Fruit fly (Drosophila melanogaster): ENCODE data around the gene CG31098.

CG31098 gene

DNA sequence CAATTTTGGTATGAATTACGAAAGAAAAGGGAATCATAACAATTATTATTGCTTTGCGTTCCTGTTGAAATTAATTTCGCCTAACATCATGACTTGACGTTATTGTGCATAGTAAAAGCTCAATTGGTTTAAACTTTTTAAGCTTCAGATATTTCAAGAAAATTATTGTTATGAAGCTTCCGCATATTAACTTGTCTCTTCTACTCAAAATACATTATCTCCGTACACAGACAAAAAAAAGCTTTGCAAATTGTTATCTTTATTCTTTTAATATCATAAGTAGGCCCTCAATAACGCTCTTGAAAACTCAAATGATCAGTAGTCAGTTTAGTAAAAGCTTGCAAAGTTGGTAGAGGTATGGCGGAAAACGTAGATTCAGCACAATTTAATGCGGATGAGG is 5.6 kb downstream of the CG31098 start, which contains the start of gene CG13658:
CG13658 (plus strand) TSS at position 347 of the 400 bp plus-strand sequence.
- TF ChIP-seq ttk (optimal IDR thresholded peaks at IDR 0.05) (no peak), insv (optimal IDR thresholded peaks at IDR 0.05) (no peak)

DNA sequence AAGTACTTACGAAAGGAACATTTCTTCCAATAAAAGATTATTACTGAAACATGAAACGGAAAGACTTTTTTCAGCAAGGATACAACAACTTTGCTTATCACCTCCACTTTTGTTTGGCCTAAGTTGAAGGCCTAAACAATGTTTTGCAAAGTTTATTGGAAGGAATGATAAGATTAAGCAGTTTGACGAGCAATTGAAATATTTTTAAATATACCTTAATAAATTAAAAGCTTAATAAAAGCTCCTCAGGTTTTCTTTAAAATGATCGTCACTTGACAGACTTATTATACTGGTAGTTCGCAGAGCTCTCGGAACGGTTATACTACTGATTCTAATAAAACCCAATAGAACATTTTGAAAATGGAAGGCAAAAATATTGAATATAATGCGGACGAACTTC is 7.6 kb downstream of the CG31098 start, which contains the start of gene CG31104:
CG31104 (plus strand) TSS at position 301 of the 400 bp plus-strand sequence.
- TF ChIP-seq insv (optimal IDR thresholded peaks at IDR 0.05) (no peak), h (optimal IDR thresholded peaks at IDR 0.05) (no peak), Myc (optimal IDR thresholded peaks at IDR 0.05) (no peak), psq (optimal IDR thresholded peaks at IDR 0.05) (no peak), ttk (optimal IDR thresholded peaks at IDR 0.05) (no peak), Sin3A (optimal IDR thresholded peaks at IDR 0.05) (no peak)

DNA sequence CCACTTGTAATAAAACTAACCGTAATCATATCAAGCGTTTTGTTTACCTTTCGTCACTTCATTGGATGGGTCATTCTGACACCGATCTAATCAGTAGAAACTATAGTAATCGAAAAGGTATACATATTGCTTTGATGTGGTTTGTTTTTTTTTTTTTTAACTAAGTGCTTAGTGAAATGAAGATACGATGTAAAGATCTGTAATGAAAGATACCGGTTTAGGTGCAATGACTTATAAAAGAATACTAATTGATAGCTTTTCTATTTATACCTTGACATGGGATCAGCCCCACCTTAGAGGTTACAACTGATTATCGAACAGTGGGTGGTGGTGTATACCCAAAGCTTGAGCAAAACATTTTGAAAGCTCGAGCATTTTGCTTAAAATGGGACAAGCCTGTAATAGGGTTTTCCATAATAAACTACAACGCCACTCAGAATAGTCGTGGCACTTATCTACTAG is 9.5 kb downstream of the CG31098 start, which contains the start of gene CG31300:
CG31300 (plus strand) TSS at position 412 of the 462 bp plus-strand sequence.
- TF ChIP-seq Sin3A (optimal IDR thresholded peaks at IDR 0.05): no peak
- TF ChIP-seq insv (optimal IDR thresholded peaks at IDR 0.05): no peak
- no peak for TF ChIP-seq ttk (optimal IDR thresholded peaks at IDR 0.05)
- TF ChIP-seq Myc (optimal IDR thresholded peaks at IDR 0.05): no peak
- no peak for TF ChIP-seq h (optimal IDR thresholded peaks at IDR 0.05)
- TF ChIP-seq psq (optimal IDR thresholded peaks at IDR 0.05): no peak

DNA sequence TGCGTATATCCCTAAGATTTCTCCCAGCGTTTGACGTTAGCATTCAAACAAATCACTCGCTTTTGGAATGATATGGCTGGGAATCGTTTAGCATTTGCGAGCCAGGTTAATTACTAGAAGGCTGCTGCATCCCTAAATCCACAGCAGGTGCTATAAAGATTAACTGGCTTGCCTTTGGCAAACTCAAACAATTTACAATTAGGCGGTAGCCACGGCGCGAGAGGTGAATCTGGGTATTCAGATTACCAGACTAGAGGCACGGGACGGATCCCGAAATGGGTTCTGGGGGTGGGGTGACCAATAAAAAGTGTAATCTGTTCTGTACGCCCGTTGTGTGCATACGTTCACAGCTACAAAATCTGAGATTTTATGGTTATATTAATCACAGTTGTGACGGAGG is 11.6 kb downstream of the CG31098 start, which contains the start of gene CG11892:
CG11892 (plus strand) TSS at position 384 of the 400 bp plus-strand sequence.
- TF ChIP-seq psq (optimal IDR thresholded peaks at IDR 0.05) (no peak), ttk (optimal IDR thresholded peaks at IDR 0.05) (no peak), Sin3A (optimal IDR thresholded peaks at IDR 0.05) (no peak)

DNA sequence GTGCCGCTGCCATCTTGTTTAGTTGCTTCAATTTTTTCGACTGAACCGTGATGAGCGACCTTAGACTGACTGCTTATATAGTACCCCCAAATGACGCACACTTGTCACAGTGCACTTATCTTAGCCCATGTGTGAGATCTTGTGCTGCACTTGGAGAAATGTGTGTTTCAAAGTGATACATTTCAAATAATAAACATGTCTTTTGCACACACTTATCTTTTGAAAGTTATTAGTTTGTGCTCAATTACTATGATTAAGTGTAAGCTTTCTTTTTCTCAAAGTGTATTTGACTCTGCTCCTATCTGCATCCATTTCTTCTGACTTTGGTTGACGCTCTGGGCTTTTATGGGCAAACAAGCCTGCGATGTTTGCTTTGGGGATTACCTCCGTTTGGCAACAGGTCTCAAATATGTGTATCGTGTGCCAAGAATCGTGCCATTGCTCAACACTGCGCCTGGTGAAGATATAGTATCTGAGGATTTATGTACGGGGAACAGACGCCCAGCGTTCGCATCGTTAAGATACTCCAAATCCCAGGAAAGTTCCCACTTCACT is 12.9 kb downstream of the CG31098 start, which contains the start of gene CG10514:
CG10514 (minus strand) TSS at position 51 of the 555 bp plus-strand sequence.
- no peak for TF ChIP-seq insv (optimal IDR thresholded peaks at IDR 0.05)
- TF ChIP-seq psq (optimal IDR thresholded peaks at IDR 0.05): no peak
- no peak for TF ChIP-seq h (optimal IDR thresholded peaks at IDR 0.05)
- no peak for TF ChIP-seq ttk (optimal IDR thresholded peaks at IDR 0.05)
- no peak for TF ChIP-seq Myc (optimal IDR thresholded peaks at IDR 0.05)
- TF ChIP-seq Sin3A (optimal IDR thresholded peaks at IDR 0.05): no peak

DNA sequence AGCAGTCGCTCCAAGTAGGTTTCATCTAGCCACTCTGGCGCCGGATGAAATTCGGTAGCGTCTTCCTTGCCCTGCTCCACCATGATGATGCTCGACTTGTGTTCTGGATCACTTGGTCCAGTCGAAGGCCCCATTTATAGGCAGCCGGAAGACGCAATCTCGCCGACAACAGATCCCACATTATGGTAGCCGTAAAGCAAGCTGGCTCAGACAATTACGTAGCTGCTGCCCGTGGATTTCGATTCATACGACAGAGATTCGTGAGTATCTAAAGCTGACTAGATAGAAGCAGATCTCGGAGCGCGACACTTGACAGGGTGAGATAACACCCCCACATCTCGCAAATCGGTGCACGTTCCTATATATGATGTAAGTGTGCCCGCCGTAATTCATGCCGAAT is 15.7 kb downstream of the CG31098 start, which contains the start of gene CG10513:
CG10513 (minus strand) TSS at position 101 of the 400 bp plus-strand sequence.
- TF ChIP-seq insv (optimal IDR thresholded peaks at IDR 0.05) (no peak), Myc (optimal IDR thresholded peaks at IDR 0.05) (no peak), h (optimal IDR thresholded peaks at IDR 0.05) (no peak), Sin3A (optimal IDR thresholded peaks at IDR 0.05) (no peak), psq (optimal IDR thresholded peaks at IDR 0.05) (no peak), ttk (optimal IDR thresholded peaks at IDR 0.05) (no peak)

DNA sequence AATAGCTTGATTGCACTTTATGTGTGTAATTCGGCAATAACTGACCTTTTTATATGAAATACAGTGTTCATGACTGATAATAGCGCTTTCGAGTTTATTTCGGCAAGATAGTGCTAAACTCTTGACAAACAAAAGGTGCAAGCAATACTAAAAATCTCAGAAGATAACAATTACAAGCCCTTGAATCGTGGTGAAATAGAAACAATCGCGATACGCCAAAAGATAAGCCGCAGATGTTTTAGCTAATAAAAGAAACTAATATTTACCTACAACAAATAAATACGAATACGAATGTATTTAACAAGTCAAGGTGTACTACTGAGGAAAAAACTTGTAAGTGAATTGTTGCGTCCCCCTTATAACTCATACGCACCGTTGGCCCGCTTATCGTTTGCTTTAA is 17.5 kb downstream of the CG31098 start:
- TF ChIP-seq psq (optimal IDR thresholded peaks at IDR 0.05) (no peak), insv (optimal IDR thresholded peaks at IDR 0.05) (no peak), Myc (optimal IDR thresholded peaks at IDR 0.05) (no peak), Sin3A (optimal IDR thresholded peaks at IDR 0.05) (no peak), ttk (optimal IDR thresholded peaks at IDR 0.05) (no peak), h (optimal IDR thresholded peaks at IDR 0.05) (no peak)

DNA sequence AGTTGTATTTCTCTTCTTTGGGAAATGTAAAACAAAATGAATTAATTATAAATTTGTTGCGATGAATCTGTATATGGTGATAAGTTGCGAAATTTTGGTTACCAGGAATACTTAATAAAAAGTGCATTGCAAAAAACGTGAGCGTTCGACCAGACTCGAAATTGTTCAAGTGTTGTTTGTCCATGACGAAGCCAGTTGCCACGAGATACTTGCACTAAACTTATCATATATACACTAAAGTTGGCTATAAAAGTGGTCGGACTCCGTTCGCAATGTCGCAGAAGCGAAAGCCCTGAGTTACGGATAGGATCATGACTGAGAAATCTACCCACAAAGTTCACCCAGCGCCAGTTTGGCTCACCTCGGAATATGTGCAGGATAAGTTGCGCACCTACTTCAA is 19.2 kb downstream of the CG31098 start, which contains the start of gene CG11878:
CG11878 (plus strand) TSS at position 301 of the 400 bp plus-strand sequence.
- TF ChIP-seq psq (optimal IDR thresholded peaks at IDR 0.05) (no peak), Myc (optimal IDR thresholded peaks at IDR 0.05) (no peak), ttk (optimal IDR thresholded peaks at IDR 0.05) (no peak), insv (optimal IDR thresholded peaks at IDR 0.05) (no peak), h (optimal IDR thresholded peaks at IDR 0.05) (no peak)

DNA sequence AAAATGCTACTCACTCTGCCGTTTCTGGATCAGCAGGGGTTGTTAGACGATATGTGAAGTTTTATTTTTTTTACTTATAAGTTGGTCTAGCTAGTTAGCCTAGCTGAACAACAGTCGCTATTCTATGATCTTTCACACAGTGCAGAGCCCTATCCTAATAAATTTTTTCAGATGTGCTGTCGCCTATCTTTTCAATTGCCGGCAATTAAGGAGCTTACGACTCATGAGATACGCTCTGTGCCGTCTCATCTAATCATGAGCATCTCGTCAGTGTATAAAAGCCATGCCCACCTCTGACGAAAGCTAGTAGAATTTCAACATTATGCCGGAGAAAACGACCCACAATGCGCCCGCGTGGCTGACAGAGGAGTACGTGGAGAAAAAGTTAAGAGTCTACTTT is 22.9 kb downstream of the CG31098 start, which contains the start of the genes CG11889 and CG11891:
CG11889 (plus strand) TSS at position 301 of the 400 bp plus-strand sequence.
CG11891 (plus strand) TSS at position 301 of the 400 bp plus-strand sequence.
- TF ChIP-seq insv (optimal IDR thresholded peaks at IDR 0.05): no peak
- no peak for TF ChIP-seq h (optimal IDR thresholded peaks at IDR 0.05)
- TF ChIP-seq Myc (optimal IDR thresholded peaks at IDR 0.05): no peak
- TF ChIP-seq ttk (optimal IDR thresholded peaks at IDR 0.05): no peak
- TF ChIP-seq Sin3A (optimal IDR thresholded peaks at IDR 0.05): no peak
- no peak for TF ChIP-seq psq (optimal IDR thresholded peaks at IDR 0.05)

DNA sequence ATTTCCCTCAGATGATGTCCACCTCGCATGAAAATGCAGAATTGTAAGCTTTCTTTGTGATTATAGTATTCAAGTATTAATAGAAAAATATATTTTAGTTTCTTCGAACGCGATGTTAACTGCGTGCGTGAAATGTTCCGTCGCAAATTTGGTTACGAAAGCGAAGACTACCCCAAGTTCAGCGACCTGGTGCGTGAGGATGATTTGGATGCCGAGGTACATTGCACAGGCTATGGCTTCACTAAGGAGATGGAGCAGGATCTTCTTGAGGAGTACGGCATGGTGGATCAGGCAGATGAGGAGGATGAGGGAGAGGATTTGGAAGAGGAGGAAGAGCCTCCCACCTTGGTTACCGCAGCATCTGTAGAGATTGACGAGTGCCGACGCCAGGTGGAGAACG is 26.0 kb downstream of the CG31098 start:
- no peak for TF ChIP-seq ttk (optimal IDR thresholded peaks at IDR 0.05)
- TF ChIP-seq insv (optimal IDR thresholded peaks at IDR 0.05): no peak
- TF ChIP-seq Myc (optimal IDR thresholded peaks at IDR 0.05): no peak
- TF ChIP-seq Sin3A (optimal IDR thresholded peaks at IDR 0.05): no peak
- TF ChIP-seq h (optimal IDR thresholded peaks at IDR 0.05): no peak
- no peak for TF ChIP-seq psq (optimal IDR thresholded peaks at IDR 0.05)

DNA sequence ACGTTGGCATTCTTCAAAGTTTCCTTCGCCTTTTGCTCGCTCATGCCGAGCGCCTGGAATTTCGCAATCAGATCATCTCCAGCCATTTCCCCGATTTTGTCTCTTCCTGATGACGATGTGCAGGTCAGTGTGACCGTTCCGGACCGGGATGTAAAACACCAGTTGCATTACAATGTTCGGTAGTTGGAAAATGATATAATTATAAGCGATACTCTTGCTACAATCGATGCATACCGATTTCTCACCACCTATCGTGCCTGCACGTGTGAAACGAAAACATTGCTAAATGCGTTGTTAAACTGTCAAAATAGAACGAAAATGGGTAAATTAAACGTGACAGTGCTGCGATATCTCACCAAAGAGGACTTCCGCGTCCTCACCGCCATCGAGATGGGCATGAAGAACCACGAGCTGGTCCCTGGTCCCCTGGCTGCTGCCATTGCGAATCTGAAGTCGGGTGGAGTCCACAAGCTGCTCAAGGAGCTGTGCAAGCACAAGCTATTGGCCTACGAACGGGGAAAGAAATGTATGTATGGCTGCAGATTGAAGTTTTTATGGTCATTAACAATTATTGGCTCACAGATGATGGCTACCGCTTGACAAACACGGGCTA is 27.1 kb downstream of the CG31098 start, which contains the start of the genes GlnRS and RIOK2:
GlnRS (minus strand) TSS at position 133 of the 613 bp plus-strand sequence.
RIOK2 (plus strand) TSS at position 256 of the 613 bp plus-strand sequence.
- TF ChIP-seq h (optimal IDR thresholded peaks at IDR 0.05) (no peak), psq (optimal IDR thresholded peaks at IDR 0.05) (no peak), Myc (optimal IDR thresholded peaks at IDR 0.05) (no peak), Sin3A (optimal IDR thresholded peaks at IDR 0.05) (no peak), ttk (optimal IDR thresholded peaks at IDR 0.05) (no peak), insv (optimal IDR thresholded peaks at IDR 0.05) (no peak)

DNA sequence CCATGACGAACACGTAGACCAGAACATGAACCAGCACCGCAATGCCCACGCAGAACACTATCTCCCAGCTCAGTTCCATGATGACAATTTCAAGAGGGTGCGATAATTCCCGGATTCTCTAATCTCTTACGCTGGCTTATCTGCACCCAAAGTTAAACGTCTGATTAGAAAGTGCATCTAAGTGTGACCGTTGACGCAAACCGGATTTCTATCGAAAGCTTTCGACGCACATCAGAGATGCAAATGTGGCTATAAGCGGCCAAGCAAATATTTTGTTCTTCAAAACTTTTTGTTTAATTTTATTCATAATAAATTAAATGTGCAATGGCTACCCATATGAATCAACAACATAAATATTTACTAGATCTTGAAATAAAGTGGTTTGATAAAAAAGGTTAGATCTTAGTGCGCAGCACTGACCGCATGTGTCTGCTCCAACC is 30.4 kb downstream of the CG31098 start, which contains the start of the genes Kdsr and CG11858:
Kdsr (minus strand) TSS at position 177 of the 440 bp plus-strand sequence.
CG11858 (plus strand) TSS at position 420 of the 440 bp plus-strand sequence.
- TF ChIP-seq ttk (optimal IDR thresholded peaks at IDR 0.05) (no peak), Sin3A (optimal IDR thresholded peaks at IDR 0.05) (no peak), Myc (optimal IDR thresholded peaks at IDR 0.05) (no peak), insv (optimal IDR thresholded peaks at IDR 0.05) (no peak), h (optimal IDR thresholded peaks at IDR 0.05) (no peak), psq (optimal IDR thresholded peaks at IDR 0.05) (no peak)

Data from Kc167 (cell line).